Worm (Caenorhabditis elegans): ENCODE data around the gene nhr-141.

DNA sequence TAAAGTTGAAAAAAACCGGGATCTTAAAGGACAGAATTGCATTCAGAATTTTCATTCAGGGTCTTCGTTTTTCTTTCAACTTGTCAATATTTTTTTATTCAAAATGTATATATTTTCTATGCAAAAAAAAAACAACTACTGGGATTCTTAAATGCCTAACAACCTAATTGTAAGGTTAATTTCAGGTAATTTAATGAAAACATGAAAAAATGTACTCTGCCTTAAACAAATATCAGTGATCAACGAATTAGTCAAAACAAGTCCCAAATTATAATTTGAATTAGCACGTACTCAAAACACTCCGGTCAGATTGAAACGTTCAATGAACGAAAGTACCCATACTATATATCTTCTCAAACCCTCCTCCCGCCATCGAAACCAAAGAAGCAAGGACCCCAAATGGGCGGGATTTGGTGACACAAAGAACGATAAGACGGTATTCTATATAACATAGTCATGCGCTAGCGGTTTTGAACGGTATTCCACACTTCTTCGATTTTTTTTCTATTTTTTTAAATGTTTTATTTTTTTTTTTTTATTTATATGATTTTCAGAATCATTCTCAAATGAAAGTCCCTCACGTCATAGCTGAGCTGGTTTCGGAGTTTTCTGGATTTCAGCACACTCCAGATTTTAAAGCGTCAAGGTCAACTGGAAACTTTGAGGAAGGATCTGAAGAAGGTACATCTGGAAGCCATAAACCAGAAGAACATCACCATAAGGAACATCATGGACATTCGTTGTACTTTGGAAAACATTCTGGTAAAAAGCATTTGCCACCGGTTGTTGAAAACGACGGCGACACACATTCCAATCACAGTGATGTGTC is 8.9 kb upstream of the nhr-141 start, which contains the start of the genes ddo-2 and F25E5.8:
- TF ChIP-seq T22C8.4 (GFP tag; IDR thresholded peaks at IDR 0.05), result no peak
- TF ChIP-seq med-1 (GFP tag; optimal IDR thresholded peaks at IDR 0.05; ENCODE audit: insufficient read depth), result no peak
